Worm (Caenorhabditis elegans): ENCODE results near the gene srx-7.

The srx-7 gene

DNA sequence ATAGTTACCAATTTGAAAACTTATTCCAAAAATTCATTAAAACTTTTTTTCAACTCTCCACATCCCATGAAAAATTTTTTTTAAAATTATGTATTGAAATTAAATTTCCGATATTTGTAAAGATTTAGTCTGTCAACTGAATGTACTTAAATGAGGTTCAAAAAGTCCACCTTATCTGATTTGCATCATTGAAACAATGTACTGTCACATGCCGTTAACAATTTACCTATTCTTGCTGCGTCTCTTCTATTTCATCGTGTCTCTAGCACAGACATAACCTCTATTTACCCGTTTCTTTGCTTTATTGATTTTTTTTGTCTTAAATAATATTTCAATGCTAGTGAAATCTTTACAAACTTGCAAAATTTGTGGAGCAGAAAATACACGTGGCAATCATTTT, 50.2 kb downstream of the srx-7 start, which contains the start of gene nhr-90 (continued):
- TF ChIP-seq elt-3 (tag; optimal IDR thresholded peaks at IDR 0.05) (no peak), zag-1 (tag; optimal IDR thresholded peaks at IDR 0.05) (no peak)
